Worm (Caenorhabditis elegans): Measurements from ENCODE around the gene C02F12.5.

DNA sequence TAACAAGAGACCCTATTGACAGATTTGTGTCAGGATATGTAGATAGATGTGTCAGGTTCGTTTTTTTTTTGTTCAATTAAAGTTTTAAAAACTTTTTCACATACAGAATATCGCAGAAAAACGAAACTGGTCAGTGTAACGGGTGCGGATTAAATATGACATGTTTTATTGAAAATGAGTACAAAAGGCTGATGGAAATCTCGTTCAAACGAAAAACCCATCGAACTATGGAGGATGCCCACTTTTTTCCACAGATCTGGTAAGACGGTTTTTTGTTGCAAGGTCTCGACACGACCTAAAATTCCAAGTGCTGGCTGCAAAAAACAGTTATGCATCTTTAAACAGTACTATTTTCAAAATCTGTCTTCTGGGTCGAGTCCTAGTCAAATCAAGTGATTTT lies 41.8 kb downstream of the C02F12.5 start:
- TF ChIP-seq med-1 (GFP tag; optimal IDR thresholded peaks at IDR 0.05; ENCODE audit: insufficient read depth): no peak
- no peak for TF ChIP-seq ztf-23 (GFP tag; IDR thresholded peaks at IDR 0.05)
- no peak for TF ChIP-seq ztf-29 (GFP tag; IDR thresholded peaks at IDR 0.05)
- TF ChIP-seq flt-1 (GFP tag; IDR thresholded peaks at IDR 0.05): no peak
- TF ChIP-seq klf-2 (GFP tag; conservative IDR thresholded peaks at IDR 0.05): no peak
- no peak for TF ChIP-seq tab-1 (GFP tag; IDR thresholded peaks at IDR 0.05)
- no peak for TF ChIP-seq ref-1 (GFP tag; conservative IDR thresholded peaks at IDR 0.05)

Measured in whole organism, midembryonic.